Worm (Caenorhabditis elegans): Measurements from ENCODE around the gene tag-89.
"Not testable (repeated sequence)": the region's sequence is repeated elsewhere in the genome, so short reads cannot be mapped to it uniquely, and the experiment has no call there.

tag-89 gene

DNA sequence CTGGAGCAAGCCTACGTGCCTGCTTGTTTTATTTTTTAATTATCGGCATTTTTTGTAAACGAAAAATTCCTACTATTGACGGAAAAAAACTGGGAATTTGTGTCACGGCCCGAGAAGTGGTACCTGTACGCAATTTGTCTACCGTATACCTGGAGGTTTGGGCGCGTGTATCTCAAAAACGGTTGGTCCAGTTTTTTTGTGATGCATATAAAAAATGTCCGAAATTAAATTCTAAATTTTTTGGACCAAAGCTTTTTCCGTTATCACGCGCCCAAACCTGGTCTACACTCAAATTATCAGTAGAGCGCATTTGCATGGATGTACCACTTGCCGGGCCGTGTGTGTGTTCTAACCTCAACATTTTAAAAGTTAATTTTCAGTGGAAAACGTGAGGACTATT is 22.4 kb downstream of the tag-89 start, which contains the start of gene F22B3.5:
Gene F22B3.5 (minus strand): TSS at position 101 of the 400 bp plus-strand sequence.
- TF ChIP-seq ztf-11 (tag; optimal IDR thresholded peaks at IDR 0.05); egl-27 (tag; optimal IDR thresholded peaks at IDR 0.05); lin-13 (GFP tag; optimal IDR thresholded peaks at IDR 0.05): not testable (repeated sequence)

DNA sequence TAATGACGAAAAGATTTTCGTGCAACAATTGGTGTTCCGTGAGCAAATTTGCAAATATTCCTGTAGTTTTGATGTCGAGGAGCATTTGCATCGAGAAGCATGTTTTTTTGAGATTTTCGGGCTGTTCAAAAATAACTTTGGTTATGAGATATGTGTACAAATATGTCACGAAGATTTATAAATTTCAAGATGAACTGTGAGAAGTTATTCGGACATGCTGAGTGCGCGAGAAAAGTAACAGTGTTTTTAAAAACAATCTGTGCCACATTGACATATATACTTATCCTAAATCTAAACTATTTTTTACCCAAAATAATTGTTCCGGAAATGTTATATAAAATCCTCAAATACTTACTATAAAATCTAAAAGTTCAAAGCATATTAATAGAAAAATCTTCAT is 27.4 kb downstream of the tag-89 start, which contains the start of gene F22B3.7:
Gene F22B3.7 (minus strand): TSS at position 101 of the 400 bp plus-strand sequence.
- no peak for TF ChIP-seq nhr-10 (tag; optimal IDR thresholded peaks at IDR 0.05)
- TF ChIP-seq ZK546.5 (tag; optimal IDR thresholded peaks at IDR 0.05): no peak
- TF ChIP-seq nhr-25 (tag; optimal IDR thresholded peaks at IDR 0.05): no peak
- no peak for TF ChIP-seq F13H6.1 (tag; optimal IDR thresholded peaks at IDR 0.05)
- TF ChIP-seq elt-3 (tag; optimal IDR thresholded peaks at IDR 0.05): no peak
- TF ChIP-seq egl-27 (tag; optimal IDR thresholded peaks at IDR 0.05): no peak
- TF ChIP-seq nhr-6 (tag; optimal IDR thresholded peaks at IDR 0.05): no peak

DNA sequence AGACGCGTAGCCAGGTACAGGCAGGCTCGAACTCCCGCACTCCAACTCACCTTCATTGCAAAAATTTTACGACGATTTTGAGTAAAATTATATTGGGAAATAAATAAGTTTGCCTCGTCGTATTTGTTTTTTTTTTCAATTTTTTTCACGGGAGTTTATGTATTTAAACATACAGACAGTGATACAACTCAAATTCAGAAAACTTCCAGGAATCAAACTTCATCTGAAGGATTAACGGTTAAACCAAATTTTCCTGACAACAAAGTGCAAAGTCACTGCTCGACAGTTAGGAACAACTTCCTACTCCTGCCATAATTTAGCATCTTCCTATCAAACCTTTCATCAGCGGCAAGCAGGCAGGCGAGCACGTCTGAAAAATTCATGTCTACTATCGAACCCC is 30.5 kb downstream of the tag-89 start, which contains the start of gene F22B3.8:
Gene F22B3.8 (minus strand): TSS at position 101 of the 400 bp plus-strand sequence.
- TF ChIP-seq dmd-4 (tag; optimal IDR thresholded peaks at IDR 0.05) (no peak), nhr-21 (tag; optimal IDR thresholded peaks at IDR 0.05) (no peak), ztf-1 (GFP tag; conservative IDR thresholded peaks at IDR 0.05) (no peak), elt-3 (tag; optimal IDR thresholded peaks at IDR 0.05) (no peak), sma-9 (GFP tag; optimal IDR thresholded peaks at IDR 0.05) (no peak), sma-9 (tag; optimal IDR thresholded peaks at IDR 0.05) (no peak), unc-39 (tag; optimal IDR thresholded peaks at IDR 0.05) (no peak), gmeb-1 (tag; optimal IDR thresholded peaks at IDR 0.05) (no peak), mdl-1 (tag; optimal IDR thresholded peaks at IDR 0.05) (no peak)

DNA sequence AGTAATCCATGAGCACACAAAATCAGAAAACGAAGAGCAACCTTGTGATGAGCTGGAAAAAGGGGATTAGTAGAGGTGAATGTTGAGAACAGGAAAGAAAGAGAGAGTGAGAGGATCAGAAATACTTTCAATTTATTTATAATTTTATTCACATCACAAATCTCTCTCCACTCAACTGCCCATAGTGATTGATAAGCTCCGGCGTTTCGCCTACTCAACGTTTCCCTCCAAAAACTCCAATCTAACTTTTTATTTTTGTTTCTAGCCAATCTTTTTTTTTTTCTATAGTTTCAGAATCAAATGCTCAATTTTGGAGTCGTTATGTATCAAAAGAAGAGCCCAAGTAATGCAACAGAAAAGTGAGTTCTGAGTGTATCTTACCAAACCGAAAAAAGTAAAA is 31.1 kb downstream of the tag-89 start, which contains the start of gene kin-4:
Gene kin-4 (plus strand): TSS at position 301 of the 400 bp plus-strand sequence.
- TF ChIP-seq mab-5 (tag; optimal IDR thresholded peaks at IDR 0.05): no peak
- TF ChIP-seq dmd-4 (tag; optimal IDR thresholded peaks at IDR 0.05): no peak
- TF ChIP-seq elt-1 (tag; optimal IDR thresholded peaks at IDR 0.05): no peak
- no peak for TF ChIP-seq gmeb-1 (tag; optimal IDR thresholded peaks at IDR 0.05)
- no peak for TF ChIP-seq snpc-4 (tag; optimal IDR thresholded peaks at IDR 0.05)
- no peak for TF ChIP-seq fos-1 (tag; optimal IDR thresholded peaks at IDR 0.05)
- no peak for TF ChIP-seq nhr-11 (tag; optimal IDR thresholded peaks at IDR 0.05)
- no peak for TF ChIP-seq lin-39 (tag; optimal IDR thresholded peaks at IDR 0.05)

DNA sequence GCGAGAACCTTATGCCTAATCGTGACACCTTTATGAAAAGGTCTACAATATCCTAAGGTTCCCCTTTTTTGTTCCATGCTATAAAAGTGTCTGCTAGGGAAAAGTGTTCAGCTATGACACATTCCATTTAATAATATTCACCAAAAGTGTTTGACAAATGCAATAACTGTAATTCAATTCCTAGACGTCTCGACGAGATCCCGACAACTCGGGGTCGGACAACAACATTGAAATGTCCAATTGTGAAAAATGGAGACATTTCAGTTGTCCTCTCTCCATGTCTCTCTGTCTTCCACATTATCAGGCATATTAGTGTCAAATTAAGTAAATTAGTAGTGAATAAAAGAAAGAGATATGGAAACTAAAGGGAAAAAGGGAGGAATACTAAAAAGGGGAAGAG is 37.1 kb downstream of the tag-89 start:
- no peak for TF ChIP-seq sma-9 (GFP tag; optimal IDR thresholded peaks at IDR 0.05)
- TF ChIP-seq sma-9 (tag; optimal IDR thresholded peaks at IDR 0.05): no peak
- no peak for TF ChIP-seq nhr-23 (tag; optimal IDR thresholded peaks at IDR 0.05)
- no peak for TF ChIP-seq ama-1 (optimal IDR thresholded peaks at IDR 0.05)
- TF ChIP-seq unc-55 (GFP tag; optimal IDR thresholded peaks at IDR 0.05): no peak
- no peak for TF ChIP-seq lin-11 (tag; optimal IDR thresholded peaks at IDR 0.05)
- TF ChIP-seq nhr-21 (tag; optimal IDR thresholded peaks at IDR 0.05): no peak
- no peak for TF ChIP-seq ztf-1 (GFP tag; conservative IDR thresholded peaks at IDR 0.05)
- no peak for TF ChIP-seq snpc-4 (tag; optimal IDR thresholded peaks at IDR 0.05)
- TF ChIP-seq aly-2 (tag; optimal IDR thresholded peaks at IDR 0.05): no peak
- TF ChIP-seq skn-1 (tag; optimal IDR thresholded peaks at IDR 0.05): no peak
- no peak for TF ChIP-seq C34F6.9 (tag; optimal IDR thresholded peaks at IDR 0.05)
- no peak for TF ChIP-seq ZK546.5 (tag; optimal IDR thresholded peaks at IDR 0.05)
- TF ChIP-seq egl-27 (tag; optimal IDR thresholded peaks at IDR 0.05): no peak
- TF ChIP-seq unc-62 (GFP tag; optimal IDR thresholded peaks at IDR 0.05): no peak
- TF ChIP-seq F13H6.1 (tag; optimal IDR thresholded peaks at IDR 0.05): no peak
- TF ChIP-seq gmeb-1 (tag; optimal IDR thresholded peaks at IDR 0.05): no peak
- no peak for TF ChIP-seq nhr-129 (tag; optimal IDR thresholded peaks at IDR 0.05)
- TF ChIP-seq nhr-6 (tag; optimal IDR thresholded peaks at IDR 0.05): no peak
- TF ChIP-seq R02D3.7 (tag; optimal IDR thresholded peaks at IDR 0.05): no peak
- no peak for TF ChIP-seq lin-39 (tag; optimal IDR thresholded peaks at IDR 0.05)

DNA sequence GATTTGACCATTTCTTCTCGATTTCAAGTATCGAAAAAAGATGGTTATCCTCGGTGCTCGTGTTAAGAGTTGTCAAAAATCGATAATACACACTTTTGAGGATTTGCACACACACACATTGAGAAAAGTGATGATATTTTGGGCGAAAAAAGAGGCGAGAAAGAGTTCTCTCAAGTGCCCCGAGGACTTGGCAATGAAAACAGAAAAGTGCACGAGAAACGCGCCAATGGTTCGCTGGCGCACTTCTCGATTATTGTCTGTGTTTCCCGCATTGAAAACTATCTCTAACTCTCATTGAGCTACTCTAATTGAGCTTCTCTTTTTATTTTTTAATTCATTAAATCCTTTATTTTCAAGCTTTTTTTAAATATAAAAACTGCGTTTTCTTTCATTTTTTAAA is 39.4 kb downstream of the tag-89 start:
- TF ChIP-seq unc-55 (GFP tag; optimal IDR thresholded peaks at IDR 0.05) (peak; percentile 91), C34F6.9 (tag; optimal IDR thresholded peaks at IDR 0.05) (peak; percentile 90), fos-1 (tag; optimal IDR thresholded peaks at IDR 0.05) (peak; percentile 49), nhr-77 (tag; optimal IDR thresholded peaks at IDR 0.05) (no peak), mab-5 (tag; optimal IDR thresholded peaks at IDR 0.05) (peak; percentile 49), gmeb-1 (tag; optimal IDR thresholded peaks at IDR 0.05) (peak; percentile 73), zag-1 (tag; optimal IDR thresholded peaks at IDR 0.05) (peak; percentile 54), ztf-4 (tag; optimal IDR thresholded peaks at IDR 0.05) (peak; percentile 55), lin-13 (GFP tag; optimal IDR thresholded peaks at IDR 0.05) (peak; percentile 63), sma-9 (GFP tag; optimal IDR thresholded peaks at IDR 0.05) (peak; percentile 53), sma-9 (tag; optimal IDR thresholded peaks at IDR 0.05) (no peak), R02D3.7 (tag; optimal IDR thresholded peaks at IDR 0.05) (no peak), nhr-12 (tag; optimal IDR thresholded peaks at IDR 0.05) (no peak), mbf-1 (tag; optimal IDR thresholded peaks at IDR 0.05) (no peak), F13H6.1 (tag; optimal IDR thresholded peaks at IDR 0.05) (peak; percentile 82), egl-27 (tag; optimal IDR thresholded peaks at IDR 0.05) (peak; percentile 44), unc-39 (tag; optimal IDR thresholded peaks at IDR 0.05) (no peak), nhr-129 (tag; optimal IDR thresholded peaks at IDR 0.05) (peak; percentile 80), sem-4 (tag; optimal IDR thresholded peaks at IDR 0.05) (peak; percentile 48), crh-2 (tag; optimal IDR thresholded peaks at IDR 0.05) (peak; percentile 68), snpc-4 (tag; optimal IDR thresholded peaks at IDR 0.05) (peak; percentile 10), lsy-2 (tag; optimal IDR thresholded peaks at IDR 0.05) (peak; percentile 73 to 84), lin-11 (tag; optimal IDR thresholded peaks at IDR 0.05) (peak; percentile 20), sma-3 (GFP tag; optimal IDR thresholded peaks at IDR 0.05) (peak; percentile 31)
